Worm (Caenorhabditis elegans) whole organism, L3 larva: ENCODE measurements around the gene nep-12.

Experiments
- R02D3.7 ChIP-seq: fragments of 150-350 bp; optimal IDR thresholded peaks from 2 replicates; lab custom pipeline; 2014; ENCODE audit warnings: missing biosample characterization, missing genetic modification characterization
- ZK546.5 ChIP-seq: sonication (generic microtip); optimal IDR thresholded peaks from 2 replicates; lab custom pipeline; 2017; ENCODE audit warnings: missing biosample characterization, missing genetic modification characterization
- ceh-82 ChIP-seq: fragments of 150-350 bp; optimal IDR thresholded peaks from 2 replicates; lab custom pipeline; 2014; ENCODE audit warnings: missing biosample characterization, missing genetic modification characterization
- ceh-9 ChIP-seq: sonication (generic microtip); optimal IDR thresholded peaks from 2 replicates; lab custom pipeline; 2018; ENCODE audit warnings: missing biosample characterization, missing genetic modification characterization
- egl-27 ChIP-seq: sonication (generic microtip); optimal IDR thresholded peaks from 4 replicates; lab custom pipeline; 2017; ENCODE audit warnings: missing biosample characterization, missing genetic modification reagents, missing genetic modification characterization
- egl-5 ChIP-seq: fragments of 150-350 bp; optimal IDR thresholded peaks from 2 replicates; lab custom pipeline; 2017; ENCODE audit warnings: missing biosample characterization, missing genetic modification reagents, missing genetic modification characterization, inconsistent platforms
- jun-1 ChIP-seq: fragments of 150-350 bp; optimal IDR thresholded peaks from 2 replicates; lab custom pipeline; 2014; ENCODE audit warnings: missing biosample characterization, missing genetic modification reagents, missing genetic modification characterization
- lin-39 ChIP-seq: fragments of 150-350 bp; optimal IDR thresholded peaks from 2 replicates; lab custom pipeline; 2018; ENCODE audit warnings: missing biosample characterization, missing genetic modification reagents, missing genetic modification characterization
- nhr-25 ChIP-seq: sonication (generic microtip); optimal IDR thresholded peaks from 2 replicates; lab custom pipeline; 2017; ENCODE audit warnings: missing biosample characterization, missing genetic modification characterization
- nhr-28 ChIP-seq: fragments of 150-350 bp; optimal IDR thresholded peaks from 2 replicates; lab custom pipeline; 2014; ENCODE audit warnings: missing biosample characterization, missing genetic modification characterization
- nhr-67 ChIP-seq: fragments of 150-350 bp; optimal IDR thresholded peaks from 2 replicates; lab custom pipeline; 2014; ENCODE audit warnings: missing biosample characterization, missing genetic modification characterization
- nhr-77 ChIP-seq: fragments of 150-350 bp; optimal IDR thresholded peaks from 2 replicates; lab custom pipeline; 2014; ENCODE audit warnings: missing biosample characterization, missing genetic modification characterization
- ztf-11 ChIP-seq: fragments of 150-350 bp; optimal IDR thresholded peaks from 2 replicates; lab custom pipeline; 2014; ENCODE audit warnings: missing biosample characterization, missing genetic modification characterization

DNA sequence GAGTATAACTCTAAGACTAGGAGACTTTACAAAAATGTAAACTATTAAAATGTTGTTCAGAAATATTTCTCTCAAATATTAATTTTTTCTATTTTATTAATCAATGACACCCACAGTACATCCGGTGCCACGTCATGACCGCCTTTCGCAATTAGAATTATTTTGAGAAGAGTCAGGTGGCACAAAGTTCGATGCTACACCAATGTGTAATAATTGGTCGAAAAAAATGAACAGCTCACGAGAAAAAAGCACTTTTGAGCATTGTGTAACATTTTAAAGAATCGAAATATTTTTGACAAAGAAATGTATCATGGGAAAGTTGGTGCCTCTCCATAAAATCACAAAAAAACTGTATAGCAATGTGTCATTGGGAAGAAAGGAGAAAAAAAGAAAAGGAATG, 22.4 kb upstream of the nep-12 start:
- TF ChIP-seq jun-1 (tag; lab: Kevin White, UChicago) = no peak
- no peak for TF ChIP-seq ceh-82 (tag; lab: Kevin White, UChicago)
- TF ChIP-seq ztf-11 (tag; lab: Kevin White, UChicago) = no peak
- no peak for TF ChIP-seq nhr-28 (tag; lab: Kevin White, UChicago)
- no peak for TF ChIP-seq ZK546.5 (tag; lab: Kevin White, UChicago)
- TF ChIP-seq egl-27 (tag; lab: Kevin White, UChicago) = no peak
- TF ChIP-seq nhr-67 = no peak
- TF ChIP-seq ceh-9 = no peak
- TF ChIP-seq nhr-77 (tag; lab: Kevin White, UChicago) = no peak
- no peak for TF ChIP-seq lin-39 (tag; lab: Kevin White, UChicago)
- TF ChIP-seq egl-5 (tag; lab: Kevin White, UChicago) = no peak
- TF ChIP-seq nhr-25 (tag; lab: Kevin White, UChicago) = no peak
- no peak for TF ChIP-seq R02D3.7 (tag; lab: Kevin White, UChicago)
